Worm (Caenorhabditis elegans) whole organism, young adult: Measurements from ENCODE around the gene lonp-2.

Experiments
- T26A5.8 ChIP-seq: sonication (generic microtip); optimal IDR thresholded peaks from 2 replicates; lab custom pipeline; 2016; ENCODE audit warnings: missing genetic modification characterization, missing compliant biosample characterization
- ceh-91 ChIP-seq: fragments of 200-800 bp; sonication (Bioruptor generic); IDR thresholded peaks from 2 replicates; pipeline ENCODE4 v1.3.6; 2022; ENCODE audit warnings: missing genetic modification reagents, missing genetic modification characterization, missing compliant biosample characterization
- dpl-1 ChIP-seq: fragments of 150-350 bp; optimal IDR thresholded peaks from 2 replicates; lab custom pipeline; 2014; ENCODE audit warnings: missing biosample characterization, missing genetic modification reagents, missing genetic modification characterization
- lin-35 ChIP-seq, 3 experiments: fragments of 150-350 bp in 2 of 3; sonication (generic microtip) in 1 of 3; optimal IDR thresholded peaks; 2 replicates each; lab custom pipeline; 2014 to 2018; ENCODE audit warnings: missing biosample characterization in 3 of 3, missing genetic modification characterization in 3 of 3, missing genetic modification reagents in 3 of 3
- lsl-1 ChIP-seq: fragments of 200-800 bp; sonication (Bioruptor generic); optimal IDR thresholded peaks from 2 replicates; lab custom pipeline; 2018; ENCODE audit warnings: mild to moderate bottlenecking, missing genetic modification characterization, moderate library complexity, missing compliant biosample characterization
- lsy-27 ChIP-seq: sonication (generic microtip); optimal IDR thresholded peaks from 2 replicates; lab custom pipeline; 2017; ENCODE audit warnings: missing genetic modification characterization, mild to moderate bottlenecking, missing compliant biosample characterization, antibody characterized with exemption, missing genotype, borderline replicate concordance; ENCODE audit not compliant: insufficient read depth
- pha-4 ChIP-seq: fragments of 150-350 bp; sonication (generic microtip); optimal IDR thresholded peaks from 2 replicates; lab custom pipeline; 2014; ENCODE audit warnings: missing biosample characterization, missing genetic modification reagents, missing genetic modification characterization
- sea-2 ChIP-seq: fragments of 200-800 bp; sonication (Bioruptor generic); IDR thresholded peaks from 2 replicates; pipeline ENCODE4 v1.3.6; 2022; ENCODE audit warnings: missing genetic modification characterization, missing compliant biosample characterization
- snpc-1.1 ChIP-seq: sonication (generic microtip); optimal IDR thresholded peaks from 2 replicates; lab custom pipeline; 2017; ENCODE audit warnings: missing genetic modification characterization, mild to moderate bottlenecking, missing compliant biosample characterization, antibody characterized with exemption, moderate library complexity, missing genotype, missing genetic modification reagents; ENCODE audit not compliant: insufficient read depth
- zfh-2 ChIP-seq: fragments of 200-800 bp; sonication (Bioruptor generic); conservative IDR thresholded peaks from 2 replicates; pipeline ENCODE4 v1.3.6; 2022; ENCODE audit warnings: missing genetic modification reagents, missing genetic modification characterization, missing compliant biosample characterization
- ztf-18 ChIP-seq: sonication (generic microtip); optimal IDR thresholded peaks from 2 replicates; lab custom pipeline; 2016; ENCODE audit warnings: missing genotype, mild to moderate bottlenecking, missing genetic modification characterization, missing compliant biosample characterization
- ztf-28 ChIP-seq: fragments of 200-800 bp; sonication (Bioruptor generic); IDR thresholded peaks from 2 replicates; pipeline ENCODE4 v1.3.6; 2022; ENCODE audit warnings: missing genetic modification reagents, missing genetic modification characterization, missing compliant biosample characterization

- no peak for TF ChIP-seq dpl-1 (GFP tag; lab: Kevin White, UChicago)
- TF ChIP-seq lin-35 (GFP tag; optimal IDR thresholded peaks at IDR 0.05; lab: Kevin White, UChicago): no peak
- TF ChIP-seq T26A5.8 (tag; lab: Kevin White, UChicago): no peak
- TF ChIP-seq sea-2 (GFP tag; lab: Robert Waterston, UW): no peak
- TF ChIP-seq snpc-1.1: no peak
- no peak for TF ChIP-seq zfh-2 (GFP tag; lab: Robert Waterston, UW)
- no peak for TF ChIP-seq ztf-28 (GFP tag; lab: Robert Waterston, UW)
- TF ChIP-seq ztf-18: no peak
- no peak for TF ChIP-seq ceh-91
- TF ChIP-seq pha-4: no peak
- TF ChIP-seq lsl-1 (GFP tag; lab: Kevin White, UChicago): no peak
- no peak for TF ChIP-seq lsy-27 (tag; lab: Kevin White, UChicago)
Measured at ce11 chrIII:12138235-12138634, 30.7 kb downstream of the lonp-2 start.
